Worm (Caenorhabditis elegans): Measurements from ENCODE around the gene fbxc-31.

DNA sequence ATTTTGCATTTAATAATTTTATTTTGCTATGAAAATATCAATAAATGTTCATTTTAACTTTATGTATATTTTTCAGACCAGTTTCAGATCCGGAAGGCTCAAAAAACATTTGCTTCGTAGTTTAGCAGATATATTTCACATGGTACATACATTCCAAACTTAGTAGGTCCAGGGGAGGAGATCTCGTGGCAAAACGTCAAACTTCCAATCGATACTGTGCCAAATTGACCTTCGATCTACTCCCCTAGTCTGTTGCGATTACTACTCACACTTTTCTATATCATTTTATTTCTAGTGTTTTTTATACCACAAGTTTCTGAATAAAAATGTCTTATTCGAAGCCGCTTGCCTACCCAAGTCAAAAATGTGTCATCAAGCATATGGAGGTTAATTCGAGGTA lies at the start of gene fbxc-31:
- TF ChIP-seq npax-4 (tag; optimal IDR thresholded peaks at IDR 0.05) (no peak), tbx-2 (tag; optimal IDR thresholded peaks at IDR 0.05) (no peak), nhr-11 (tag; optimal IDR thresholded peaks at IDR 0.05) (no peak), ama-1 (optimal IDR thresholded peaks at IDR 0.05) (no peak)

Measured in whole organism, late embryonic.